Worm (Caenorhabditis elegans) whole organism, early embryonic: ENCODE measurements around the gene F43G6.17.
A peak's percentile ranks its signal among the peaks of the same experiment; 100 is the strongest.

Source experiments
- B0310.2 ChIP-seq: sonication (generic microtip); optimal IDR thresholded peaks from 2 replicates; lab custom pipeline; 2016; ENCODE audit warnings: mild to moderate bottlenecking, missing genetic modification characterization, missing compliant biosample characterization
- F13C5.2 ChIP-seq: sonication (generic microtip); optimal IDR thresholded peaks from 2 replicates; lab custom pipeline; 2017; ENCODE audit warnings: mild to moderate bottlenecking, missing genetic modification characterization, inconsistent platforms, missing compliant biosample characterization
- aly-1 ChIP-seq: sonication (generic microtip); optimal IDR thresholded peaks from 2 replicates; lab custom pipeline; 2016; ENCODE audit warnings: missing genetic modification characterization, missing compliant biosample characterization
- ama-1 ChIP-seq: fragments of 150-350 bp; optimal IDR thresholded peaks from 2 replicates; lab custom pipeline; 2014
- ceh-13 ChIP-seq: fragments of 200-800 bp; sonication (Bioruptor generic); optimal IDR thresholded peaks from 2 replicates; lab custom pipeline; 2018; ENCODE audit warnings: mild to moderate bottlenecking, missing genetic modification characterization, missing compliant biosample characterization
- ceh-36 ChIP-seq: sonication (generic microtip); optimal IDR thresholded peaks from 2 replicates; lab custom pipeline; 2016; ENCODE audit warnings: missing genetic modification characterization, inconsistent platforms, missing compliant biosample characterization
- ets-7 ChIP-seq: sonication (generic microtip); optimal IDR thresholded peaks from 2 replicates; lab custom pipeline; 2016; ENCODE audit warnings: missing genotype, missing genetic modification characterization, missing compliant biosample characterization
- flt-1 ChIP-seq: fragments of 200-800 bp; sonication (Bioruptor generic); IDR thresholded peaks from 2 replicates; pipeline ENCODE4 v1.3.6; 2022; ENCODE audit warnings: missing genetic modification characterization, missing compliant biosample characterization
- hmbx-1 ChIP-seq: sonication (generic microtip); optimal IDR thresholded peaks from 2 replicates; lab custom pipeline; 2016; ENCODE audit warnings: mild to moderate bottlenecking, missing genetic modification characterization, missing compliant biosample characterization
- hmg-4 ChIP-seq: fragments of 200-800 bp; sonication (Bioruptor generic); optimal IDR thresholded peaks from 2 replicates; lab custom pipeline; 2018; ENCODE audit warnings: mild to moderate bottlenecking, missing genetic modification characterization, missing compliant biosample characterization
- hnd-1 ChIP-seq: sonication (generic microtip); optimal IDR thresholded peaks from 2 replicates; lab custom pipeline; 2016; ENCODE audit warnings: missing genetic modification characterization, missing compliant biosample characterization
- pes-1 ChIP-seq: fragments of 200-800 bp; sonication (Bioruptor generic); IDR thresholded peaks from 2 replicates; pipeline ENCODE4 v1.3.6; 2022; ENCODE audit warnings: missing genetic modification reagents, missing genetic modification characterization, missing compliant biosample characterization
- scrt-1 ChIP-seq: fragments of 200-800 bp; sonication (Bioruptor generic); IDR thresholded peaks from 2 replicates; pipeline ENCODE4 v1.3.6; 2022; ENCODE audit warnings: missing genetic modification characterization, missing compliant biosample characterization
- sea-1 ChIP-seq: fragments of 200-800 bp; sonication (Bioruptor generic); conservative IDR thresholded peaks from 2 replicates; pipeline ENCODE4 v1.3.6; 2022; ENCODE audit warnings: missing genetic modification characterization, missing compliant biosample characterization
- tbx-11 ChIP-seq: fragments of 200-800 bp; sonication (Bioruptor generic); IDR thresholded peaks from 2 replicates; pipeline ENCODE4 v1.3.6; 2022; ENCODE audit warnings: missing genetic modification characterization, missing compliant biosample characterization
- tbx-37 ChIP-seq: fragments of 200-800 bp; sonication (Bioruptor generic); conservative IDR thresholded peaks from 2 replicates; pipeline ENCODE4 v1.3.6; 2022; ENCODE audit warnings: missing genetic modification reagents, missing genetic modification characterization, missing compliant biosample characterization
- tra-4 ChIP-seq: sonication (generic microtip); optimal IDR thresholded peaks from 2 replicates; lab custom pipeline; 2017; ENCODE audit warnings: missing genetic modification characterization, missing compliant biosample characterization

The F43G6.17 gene

ce11 chrII:11772364-11772763 lies 30.2 kb upstream of the F43G6.17 start, which contains the start of gene F44E5.15:
TSS of gene F44E5.15 (plus strand) at chrII:11772664.
- no peak for TF ChIP-seq ets-7
- no peak for TF ChIP-seq B0310.2 (tag; lab: Kevin White, UChicago)
- no peak for TF ChIP-seq ceh-13 (GFP tag; lab: Kevin White, UChicago)
- no peak for TF ChIP-seq tbx-37 (GFP tag; lab: Robert Waterston, UW)
- TF ChIP-seq pes-1 (GFP tag; lab: Robert Waterston, UW) = no peak
- no peak for TF ChIP-seq ceh-36
- TF ChIP-seq ama-1 (lab: Kevin White, UChicago) = no peak
- no peak for TF ChIP-seq aly-1
- no peak for TF ChIP-seq F13C5.2
- no peak for TF ChIP-seq sea-1 (GFP tag; lab: Robert Waterston, UW)
- TF ChIP-seq hmg-4 (GFP tag; lab: Kevin White, UChicago) = no peak
- TF ChIP-seq tra-4 (tag; lab: Kevin White, UChicago) = no peak
- TF ChIP-seq hnd-1 (tag; lab: Kevin White, UChicago) = no peak

- TF ChIP-seq hmg-4 (GFP tag; lab: Kevin White, UChicago) (peak; percentile 5), scrt-1 (GFP tag; lab: Robert Waterston, UW) (no peak), ama-1 (lab: Kevin White, UChicago) (no peak), F13C5.2 (no peak), ceh-36 (no peak), flt-1 (GFP tag; lab: Robert Waterston, UW) (no peak), hnd-1 (tag; lab: Kevin White, UChicago) (no peak)
Measured at ce11 chrII:11774218-11774617, 28.3 kb upstream of the F43G6.17 start, which contains the start of gene F44E5.1. TSS of gene F44E5.1 (minus strand) at chrII:11774559.

- peak; percentile 17 for TF ChIP-seq F13C5.2
- peak; percentile 20 for TF ChIP-seq hmg-4 (GFP tag; lab: Kevin White, UChicago)
- TF ChIP-seq flt-1 (GFP tag; lab: Robert Waterston, UW) = no peak
Measured at ce11 chrII:11777893-11778480, 24.6 kb upstream of the F43G6.17 start, which contains the start of the genes patr-1 and dna-2. TSS of gene patr-1 (minus strand) at chrII:11777943. TSS of gene dna-2 (plus strand) at chrII:11778430.

ce11 chrII:11782493-11782892 lies 20.1 kb upstream of the F43G6.17 start, which contains the start of gene F43G6.16:
TSS of gene F43G6.16 (minus strand) at chrII:11782633.
- TF ChIP-seq ceh-13 (GFP tag; lab: Kevin White, UChicago) (no peak), hnd-1 (tag; lab: Kevin White, UChicago) (no peak), hmbx-1 (tag; lab: Kevin White, UChicago) (no peak), scrt-1 (GFP tag; lab: Robert Waterston, UW) (no peak), pes-1 (GFP tag; lab: Robert Waterston, UW) (no peak)

- TF ChIP-seq sea-1 (GFP tag; lab: Robert Waterston, UW) (no peak), ama-1 (lab: Kevin White, UChicago) (no peak), F13C5.2 (no peak), flt-1 (GFP tag; lab: Robert Waterston, UW) (no peak), tbx-37 (GFP tag; lab: Robert Waterston, UW) (no peak), tbx-11 (GFP tag; lab: Robert Waterston, UW) (no peak), scrt-1 (GFP tag; lab: Robert Waterston, UW) (no peak), B0310.2 (tag; lab: Kevin White, UChicago) (no peak)
Measured at ce11 chrII:11788025-11788424, 14.5 kb upstream of the F43G6.17 start.

- TF ChIP-seq hnd-1 (tag; lab: Kevin White, UChicago) (no peak), ets-7 (no peak), tbx-11 (GFP tag; lab: Robert Waterston, UW) (no peak), ceh-36 (no peak), hmbx-1 (tag; lab: Kevin White, UChicago) (no peak), flt-1 (GFP tag; lab: Robert Waterston, UW) (no peak), tbx-37 (GFP tag; lab: Robert Waterston, UW) (no peak), hmg-4 (GFP tag; lab: Kevin White, UChicago) (no peak), B0310.2 (tag; lab: Kevin White, UChicago) (no peak), pes-1 (GFP tag; lab: Robert Waterston, UW) (no peak), ceh-13 (GFP tag; lab: Kevin White, UChicago) (no peak), tra-4 (tag; lab: Kevin White, UChicago) (no peak), scrt-1 (GFP tag; lab: Robert Waterston, UW) (no peak), aly-1 (no peak), ama-1 (lab: Kevin White, UChicago) (no peak), F13C5.2 (no peak), sea-1 (GFP tag; lab: Robert Waterston, UW) (no peak)
Measured at ce11 chrII:11790458-11790857, 12.1 kb upstream of the F43G6.17 start, which contains the start of gene F43G6.4. TSS of gene F43G6.4 (plus strand) at chrII:11790758.

- TF ChIP-seq ceh-13 (GFP tag; lab: Kevin White, UChicago) = no peak
- no peak for TF ChIP-seq flt-1 (GFP tag; lab: Robert Waterston, UW)
- TF ChIP-seq hnd-1 (tag; lab: Kevin White, UChicago) = no peak
- no peak for TF ChIP-seq aly-1
Measured at ce11 chrII:11794392-11794791, 8.2 kb upstream of the F43G6.17 start.

ce11 chrII:11797194-11797593 lies 5.4 kb upstream of the F43G6.17 start:
- TF ChIP-seq ama-1 (lab: Kevin White, UChicago) = no peak
- no peak for TF ChIP-seq tra-4 (tag; lab: Kevin White, UChicago)
- TF ChIP-seq scrt-1 (GFP tag; lab: Robert Waterston, UW) = no peak
- no peak for TF ChIP-seq hmg-4 (GFP tag; lab: Kevin White, UChicago)
- TF ChIP-seq hnd-1 (tag; lab: Kevin White, UChicago) = no peak
- TF ChIP-seq tbx-37 (GFP tag; lab: Robert Waterston, UW) = no peak
- TF ChIP-seq tbx-11 (GFP tag; lab: Robert Waterston, UW) = no peak
- no peak for TF ChIP-seq ceh-36
